Fruit fly (Drosophila melanogaster) whole organism, embryonic: ENCODE results near the gene CG10116.

Experiments used
- CG15696 ChIP-seq: fragments of 200-800 bp; sonication (Bioruptor generic); optimal IDR thresholded peaks from 2 replicates; lab custom pipeline; 2019; ENCODE audit warnings: missing biosample characterization, mild to moderate bottlenecking, missing genetic modification characterization, moderate library complexity
- CG17385 ChIP-seq: fragments of 200-800 bp; sonication (Bioruptor generic); optimal IDR thresholded peaks from 3 replicates; lab custom pipeline; 2018; ENCODE audit warnings: missing biosample characterization, mild to moderate bottlenecking, missing genetic modification characterization
- CG18476 ChIP-seq: fragments of 200-800 bp; sonication (Bioruptor generic); optimal IDR thresholded peaks from 2 replicates; lab custom pipeline; 2016; ENCODE audit warnings: missing biosample characterization, mild to moderate bottlenecking, missing genetic modification characterization
- CG4360 ChIP-seq: fragments of 200-800 bp; sonication (Bioruptor generic); IDR thresholded peaks from 2 replicates; pipeline ENCODE4 v1.3.6; 2022; ENCODE audit warnings: missing biosample characterization, missing genetic modification characterization
- CG7928 ChIP-seq: fragments of 200-800 bp; sonication (Bioruptor generic); optimal IDR thresholded peaks from 2 replicates; lab custom pipeline; 2017; ENCODE audit warnings: missing biosample characterization, mild to moderate bottlenecking, missing genetic modification characterization
- CG8924 ChIP-seq: fragments of 200-800 bp; optimal IDR thresholded peaks from 3 replicates; lab custom pipeline; 2019; ENCODE audit warnings: missing biosample characterization, mild to moderate bottlenecking, missing genetic modification characterization, moderate library complexity
- Nf-YC ChIP-seq: fragments of 200-800 bp; optimal IDR thresholded peaks from 3 replicates; lab custom pipeline; 2019; ENCODE audit warnings: missing biosample characterization, mild to moderate bottlenecking, missing genetic modification characterization, moderate library complexity
- Stat92E ChIP-seq, 3 experiments: fragments of >200 bp in 2 of 3; fragments of 200-800 bp in 1 of 3; sonication (Bioruptor generic) in 1 of 3; optimal IDR thresholded peaks; 2 replicates each; lab custom pipeline; 2017 to 2019; ENCODE audit warnings: missing biosample characterization in 3 of 3, missing genetic modification characterization in 3 of 3, mild to moderate bottlenecking in 1 of 3, moderate library complexity in 1 of 3
- TFAM ChIP-seq: fragments of 200-800 bp; sonication (Bioruptor generic); optimal IDR thresholded peaks from 2 replicates; lab custom pipeline; 2017; ENCODE audit warnings: missing biosample characterization, missing genetic modification characterization, inconsistent platforms
- ap ChIP-seq: fragments of 200-800 bp; sonication (Bioruptor generic); IDR thresholded peaks from 2 replicates; pipeline ENCODE4 v1.3.6; 2022; ENCODE audit warnings: missing biosample characterization, missing genetic modification characterization
- esg ChIP-seq: fragments of 200-800 bp; sonication (Bioruptor generic); conservative IDR thresholded peaks from 2 replicates; pipeline ENCODE4 v1.3.6; 2022; ENCODE audit warnings: missing biosample characterization, missing genetic modification characterization
- sisA ChIP-seq: fragments of 200-800 bp; sonication (Bioruptor generic); IDR thresholded peaks from 2 replicates; pipeline ENCODE4 v1.3.6; 2022; ENCODE audit warnings: missing biosample characterization, missing genetic modification characterization
- vnd ChIP-seq: fragments of 200-800 bp; sonication (Bioruptor generic); IDR thresholded peaks from 3 replicates; pipeline ENCODE4 v1.3.6; 2022; ENCODE audit warnings: missing biosample characterization, missing genetic modification characterization; ENCODE audit not compliant: partially characterized antibody

- no peak for TF ChIP-seq CG15696 (tag; lab: Kevin White, UChicago)
- no peak for TF ChIP-seq TFAM (GFP tag; lab: Kevin White, UChicago)
- no peak for TF ChIP-seq Stat92E (GFP tag; optimal IDR thresholded peaks at IDR 0.05; lab: Kevin White, UChicago)
- TF ChIP-seq vnd (GFP tag; lab: Robert Waterston, UW): no peak; the same call in 2 of the 3 replicates
- TF ChIP-seq ap (GFP tag; lab: Robert Waterston, UW): no peak
- TF ChIP-seq CG17385: no peak
- no peak for TF ChIP-seq CG18476 (GFP tag; lab: Kevin White, UChicago)
- no peak for TF ChIP-seq CG8924 (tag; lab: Kevin White, UChicago)
- TF ChIP-seq Nf-YC (tag; lab: Kevin White, UChicago): no peak
- TF ChIP-seq CG7928: no peak
- TF ChIP-seq CG4360 (GFP tag; lab: Robert Waterston, UW): no peak
- TF ChIP-seq esg (GFP tag; lab: Robert Waterston, UW): no peak
- TF ChIP-seq sisA (GFP tag; lab: Robert Waterston, UW): no peak
Observed at dm6 chr3L:13412886-13413224, 44.2 kb downstream of the CG10116 start.
